Fruit fly (Drosophila melanogaster) whole organism, embryonic: ENCODE data around the gene Ufd4.

Experiments used
- CG11085 ChIP-seq: fragments of 200-800 bp; sonication (Bioruptor generic); IDR thresholded peaks from 2 replicates; pipeline ENCODE4 v1.3.6; 2022; ENCODE audit warnings: missing biosample characterization, missing genetic modification characterization
- abd-A ChIP-seq: fragments of 200-800 bp; sonication (Bioruptor generic); optimal IDR thresholded peaks from 3 replicates; lab custom pipeline; 2019; ENCODE audit warnings: missing biosample characterization, mild to moderate bottlenecking, missing genetic modification characterization, moderate library complexity
- lmd ChIP-seq: fragments of 200-800 bp; sonication (Bioruptor generic); IDR thresholded peaks from 2 replicates; pipeline ENCODE4 v1.3.6; 2022; ENCODE audit warnings: missing biosample characterization, missing genetic modification characterization
- sima ChIP-seq: fragments of 200-800 bp; sonication (Bioruptor generic); optimal IDR thresholded peaks from 2 replicates; lab custom pipeline; 2016; ENCODE audit warnings: missing biosample characterization, missing genetic modification characterization

- TF ChIP-seq lmd (GFP tag; lab: Robert Waterston, UW) = no peak
- TF ChIP-seq CG11085 (GFP tag; lab: Robert Waterston, UW) = no peak
- TF ChIP-seq abd-A = no peak
- no peak for TF ChIP-seq sima (GFP tag; lab: Kevin White, UChicago)
Observed at dm6 chr2L:10263830-10264634, 28.1 kb downstream of the Ufd4 start, which contains the start of gene REPTOR-BP.
